Worm (Caenorhabditis elegans) whole organism, young adult: ENCODE measurements around the gene B0035.15.

Experiments
- B0019.2 ChIP-seq: fragments of 200-800 bp; sonication (Bioruptor generic); conservative IDR thresholded peaks from 2 replicates; pipeline ENCODE4 v1.3.6; 2022; ENCODE audit warnings: missing genetic modification reagents, missing genetic modification characterization, missing compliant biosample characterization
- B0035.1 ChIP-seq: sonication (generic microtip); optimal IDR thresholded peaks from 2 replicates; lab custom pipeline; 2016; ENCODE audit warnings: missing genetic modification characterization, mild to moderate bottlenecking, missing compliant biosample characterization, missing genotype, missing genetic modification reagents
- C06A6.2 ChIP-seq: fragments of 200-800 bp; sonication (Bioruptor generic); conservative IDR thresholded peaks from 2 replicates; pipeline ENCODE4 v1.3.6; 2022; ENCODE audit warnings: missing genetic modification characterization, missing compliant biosample characterization
- C17E4.6 ChIP-seq: fragments of 200-800 bp; sonication (Bioruptor generic); IDR thresholded peaks from 2 replicates; pipeline ENCODE4 v1.3.6; 2022; ENCODE audit warnings: missing genetic modification reagents, missing genetic modification characterization, missing compliant biosample characterization
- F39B2.1 ChIP-seq: fragments of 200-800 bp; sonication (Bioruptor generic); IDR thresholded peaks from 2 replicates; pipeline ENCODE4 v1.3.6; 2022; ENCODE audit warnings: missing genetic modification reagents, missing genetic modification characterization, missing compliant biosample characterization
- F49E8.2 ChIP-seq: sonication (generic microtip); optimal IDR thresholded peaks from 3 replicates; lab custom pipeline; 2017; ENCODE audit warnings: missing genetic modification characterization, mild to moderate bottlenecking, missing compliant biosample characterization, antibody characterized with exemption, moderate library complexity; ENCODE audit not compliant: insufficient read depth
- F52B5.7 ChIP-seq: sonication (generic microtip); optimal IDR thresholded peaks from 2 replicates; lab custom pipeline; 2016; ENCODE audit warnings: mild to moderate bottlenecking, missing genetic modification characterization, missing compliant biosample characterization
- F55B11.4 ChIP-seq: sonication (generic microtip); optimal IDR thresholded peaks from 2 replicates; lab custom pipeline; 2016; ENCODE audit warnings: missing compliant biosample characterization, missing genetic modification characterization, borderline replicate concordance; ENCODE audit not compliant: insufficient read depth
- K11D2.4 ChIP-seq: fragments of 200-800 bp; sonication (Bioruptor generic); IDR thresholded peaks from 2 replicates; pipeline ENCODE4 v1.3.6; 2022; ENCODE audit warnings: missing genetic modification reagents, missing genetic modification characterization, missing compliant biosample characterization
- K12H6.12 ChIP-seq: fragments of 200-800 bp; sonication (Bioruptor generic); optimal IDR thresholded peaks from 2 replicates; lab custom pipeline; 2018; ENCODE audit warnings: mild to moderate bottlenecking, missing genetic modification characterization, missing compliant biosample characterization
- T26A5.8 ChIP-seq: sonication (generic microtip); optimal IDR thresholded peaks from 2 replicates; lab custom pipeline; 2016; ENCODE audit warnings: missing genetic modification characterization, missing compliant biosample characterization
- Y53F4B.3 ChIP-seq: fragments of 200-800 bp; sonication (Bioruptor generic); IDR thresholded peaks from 2 replicates; pipeline ENCODE4 v1.3.6; 2022; ENCODE audit warnings: missing genetic modification reagents, missing genetic modification characterization, missing compliant biosample characterization
- Y53G8AR.9 ChIP-seq: fragments of 200-800 bp; sonication (Bioruptor generic); conservative IDR thresholded peaks from 2 replicates; pipeline ENCODE4 v1.3.6; 2022; ENCODE audit warnings: missing genetic modification reagents, missing genetic modification characterization, missing compliant biosample characterization
- ZK185.1 ChIP-seq: sonication (generic microtip); optimal IDR thresholded peaks from 2 replicates; lab custom pipeline; 2016; ENCODE audit warnings: mild to moderate bottlenecking, missing genetic modification characterization, missing compliant biosample characterization; ENCODE audit not compliant: poor library complexity, severe bottlenecking
- akir-1 ChIP-seq: fragments of 200-800 bp; sonication (Bioruptor generic); optimal IDR thresholded peaks from 2 replicates; lab custom pipeline; 2018; ENCODE audit warnings: mild to moderate bottlenecking, missing genetic modification characterization, moderate library complexity, missing compliant biosample characterization
- aptf-2 ChIP-seq: fragments of 200-800 bp; sonication (Bioruptor generic); conservative IDR thresholded peaks from 2 replicates; pipeline ENCODE4 v1.3.6; 2022; ENCODE audit warnings: missing genetic modification reagents, missing genetic modification characterization, missing compliant biosample characterization
- atf-7 ChIP-seq: sonication (generic microtip); optimal IDR thresholded peaks from 2 replicates; lab custom pipeline; 2017; ENCODE audit warnings: mild to moderate bottlenecking, missing genetic modification characterization, missing compliant biosample characterization
- attf-5 ChIP-seq: fragments of 200-800 bp; sonication (Bioruptor generic); optimal IDR thresholded peaks from 2 replicates; lab custom pipeline; 2018; ENCODE audit warnings: mild to moderate bottlenecking, missing genetic modification characterization, missing compliant biosample characterization
- attf-6 ChIP-seq: fragments of 200-800 bp; sonication (Bioruptor generic); IDR thresholded peaks from 2 replicates; pipeline ENCODE4 v1.3.6; 2022; ENCODE audit warnings: missing genetic modification reagents, missing genetic modification characterization, missing compliant biosample characterization
- bed-1 ChIP-seq: fragments of 200-800 bp; sonication (Bioruptor generic); IDR thresholded peaks from 2 replicates; pipeline ENCODE4 v1.3.6; 2022; ENCODE audit warnings: missing genetic modification reagents, missing genetic modification characterization, missing compliant biosample characterization
- cebp-1 ChIP-seq, 2 experiments: fragments of 200-800 bp in 1 of 2; sonication (Bioruptor generic) in 1 of 2; sonication (generic microtip) in 1 of 2; IDR thresholded peaks in 1 of 2; optimal IDR thresholded peaks in 1 of 2; 2 replicates each; pipeline versions ENCODE4 v1.3.6 to Lab custom; 2017 to 2022; ENCODE audit warnings: missing compliant biosample characterization in 2 of 2, missing genetic modification characterization in 2 of 2, mild to moderate bottlenecking in 1 of 2, missing genetic modification reagents in 1 of 2, moderate library complexity in 1 of 2
- cebp-2 ChIP-seq: fragments of 200-800 bp; sonication (Bioruptor generic); IDR thresholded peaks from 2 replicates; pipeline ENCODE4 v1.3.6; 2022; ENCODE audit warnings: missing genetic modification characterization, missing compliant biosample characterization
- ceh-100 ChIP-seq: fragments of 200-800 bp; sonication (Bioruptor generic); IDR thresholded peaks from 2 replicates; pipeline ENCODE4 v1.3.6; 2022; ENCODE audit warnings: missing genetic modification reagents, missing genetic modification characterization, missing compliant biosample characterization
- ceh-58 ChIP-seq: fragments of 200-800 bp; sonication (Bioruptor generic); IDR thresholded peaks from 2 replicates; pipeline ENCODE4 v1.3.6; 2022; ENCODE audit warnings: missing genetic modification characterization, missing compliant biosample characterization
- ceh-91 ChIP-seq: fragments of 200-800 bp; sonication (Bioruptor generic); IDR thresholded peaks from 2 replicates; pipeline ENCODE4 v1.3.6; 2022; ENCODE audit warnings: missing genetic modification reagents, missing genetic modification characterization, missing compliant biosample characterization
- chd-7 ChIP-seq: sonication (generic microtip); optimal IDR thresholded peaks from 2 replicates; lab custom pipeline; 2016; ENCODE audit warnings: mild to moderate bottlenecking, missing genetic modification characterization, moderate library complexity, missing compliant biosample characterization
- dox-1 ChIP-seq: fragments of 200-800 bp; sonication (Bioruptor generic); IDR thresholded peaks from 2 replicates; pipeline ENCODE4 v1.3.6; 2022; ENCODE audit warnings: missing genetic modification reagents, missing genetic modification characterization, missing compliant biosample characterization
- egl-44 ChIP-seq: fragments of 200-800 bp; sonication (Bioruptor generic); IDR thresholded peaks from 2 replicates; pipeline ENCODE4 v1.3.6; 2022; ENCODE audit warnings: missing genetic modification reagents, missing genetic modification characterization, missing compliant biosample characterization
- egrh-3 ChIP-seq: fragments of 200-800 bp; sonication (Bioruptor generic); IDR thresholded peaks from 2 replicates; pipeline ENCODE4 v1.3.6; 2022; ENCODE audit warnings: missing genetic modification reagents, missing genetic modification characterization, missing compliant biosample characterization
- him-1 ChIP-seq: sonication (generic microtip); optimal IDR thresholded peaks from 2 replicates; lab custom pipeline; 2016; ENCODE audit warnings: missing genotype, missing genetic modification reagents, missing genetic modification characterization, missing compliant biosample characterization
- hmg-20 ChIP-seq: fragments of 200-800 bp; sonication (Bioruptor generic); IDR thresholded peaks from 2 replicates; pipeline ENCODE4 v1.3.6; 2022; ENCODE audit warnings: missing genetic modification reagents, missing genetic modification characterization, missing compliant biosample characterization
- lin-26 ChIP-seq: fragments of 200-800 bp; sonication (Bioruptor generic); IDR thresholded peaks from 2 replicates; pipeline ENCODE4 v1.3.6; 2022; ENCODE audit warnings: missing genetic modification reagents, missing genetic modification characterization, missing compliant biosample characterization
- lin-35 ChIP-seq, 3 experiments: fragments of 150-350 bp in 2 of 3; sonication (generic microtip) in 1 of 3; optimal IDR thresholded peaks; 2 replicates each; lab custom pipeline; 2014 to 2018; ENCODE audit warnings: missing biosample characterization in 3 of 3, missing genetic modification characterization in 3 of 3, missing genetic modification reagents in 3 of 3
- lin-54 ChIP-seq: fragments of 200-800 bp; sonication (Bioruptor generic); optimal IDR thresholded peaks from 2 replicates; lab custom pipeline; 2018; ENCODE audit warnings: mild to moderate bottlenecking, missing genetic modification characterization, missing compliant biosample characterization
- madf-3 ChIP-seq: fragments of 200-800 bp; sonication (Bioruptor generic); IDR thresholded peaks from 2 replicates; pipeline ENCODE4 v1.3.6; 2022; ENCODE audit warnings: missing genetic modification reagents, missing genetic modification characterization, missing compliant biosample characterization
- mcd-1 ChIP-seq: fragments of 200-800 bp; sonication (Bioruptor generic); IDR thresholded peaks from 2 replicates; pipeline ENCODE4 v1.3.6; 2022; ENCODE audit warnings: missing genetic modification reagents, missing genetic modification characterization, missing compliant biosample characterization
- mes-4 ChIP-seq: sonication (generic microtip); optimal IDR thresholded peaks from 2 replicates; lab custom pipeline; 2016; ENCODE audit warnings: missing genotype, missing genetic modification characterization, missing compliant biosample characterization
- nfya-1 ChIP-seq: sonication (generic microtip); optimal IDR thresholded peaks from 2 replicates; lab custom pipeline; 2017; ENCODE audit warnings: antibody characterized with exemption, missing compliant biosample characterization, missing genetic modification characterization, borderline replicate concordance; ENCODE audit not compliant: insufficient read depth
- nfyb-1 ChIP-seq: fragments of 200-800 bp; sonication (Bioruptor generic); IDR thresholded peaks from 2 replicates; pipeline ENCODE4 v1.3.6; 2022; ENCODE audit warnings: missing genetic modification reagents, missing genetic modification characterization, missing compliant biosample characterization
- pha-4 ChIP-seq: fragments of 150-350 bp; sonication (generic microtip); optimal IDR thresholded peaks from 2 replicates; lab custom pipeline; 2014; ENCODE audit warnings: missing biosample characterization, missing genetic modification reagents, missing genetic modification characterization
- rcor-1 ChIP-seq: fragments of 200-800 bp; sonication (Bioruptor generic); IDR thresholded peaks from 2 replicates; pipeline ENCODE4 v1.3.6; 2022; ENCODE audit warnings: missing genetic modification reagents, missing genetic modification characterization, missing compliant biosample characterization
- sdz-38 ChIP-seq: sonication (generic microtip); optimal IDR thresholded peaks from 2 replicates; lab custom pipeline; 2016; ENCODE audit warnings: missing genotype, missing genetic modification characterization, missing compliant biosample characterization
- sea-2 ChIP-seq: fragments of 200-800 bp; sonication (Bioruptor generic); IDR thresholded peaks from 2 replicates; pipeline ENCODE4 v1.3.6; 2022; ENCODE audit warnings: missing genetic modification characterization, missing compliant biosample characterization
- snpc-3.4 ChIP-seq: sonication (generic microtip); optimal IDR thresholded peaks from 2 replicates; lab custom pipeline; 2017; ENCODE audit warnings: missing genetic modification characterization, mild to moderate bottlenecking, missing compliant biosample characterization, antibody characterized with exemption, moderate library complexity, missing genotype, missing genetic modification reagents
- tbp1 ChIP-seq: fragments of 200-800 bp; sonication (Bioruptor generic); optimal IDR thresholded peaks from 2 replicates; lab custom pipeline; 2018; ENCODE audit warnings: mild to moderate bottlenecking, missing genetic modification characterization, missing compliant biosample characterization
- unc-62 ChIP-seq: fragments of 150-350 bp; optimal IDR thresholded peaks from 2 replicates; lab custom pipeline; 2014; ENCODE audit warnings: missing biosample characterization, missing genetic modification reagents, missing genetic modification characterization
- xnd-1 ChIP-seq: sonication (generic microtip); optimal IDR thresholded peaks from 2 replicates; lab custom pipeline; 2016; ENCODE audit warnings: missing genotype, missing genetic modification reagents, missing genetic modification characterization, missing compliant biosample characterization
- zim-3 ChIP-seq: sonication (generic microtip); optimal IDR thresholded peaks from 2 replicates; lab custom pipeline; 2017; ENCODE audit warnings: mild to moderate bottlenecking, missing genetic modification characterization, moderate library complexity, missing compliant biosample characterization

The B0035.15 gene

DNA sequence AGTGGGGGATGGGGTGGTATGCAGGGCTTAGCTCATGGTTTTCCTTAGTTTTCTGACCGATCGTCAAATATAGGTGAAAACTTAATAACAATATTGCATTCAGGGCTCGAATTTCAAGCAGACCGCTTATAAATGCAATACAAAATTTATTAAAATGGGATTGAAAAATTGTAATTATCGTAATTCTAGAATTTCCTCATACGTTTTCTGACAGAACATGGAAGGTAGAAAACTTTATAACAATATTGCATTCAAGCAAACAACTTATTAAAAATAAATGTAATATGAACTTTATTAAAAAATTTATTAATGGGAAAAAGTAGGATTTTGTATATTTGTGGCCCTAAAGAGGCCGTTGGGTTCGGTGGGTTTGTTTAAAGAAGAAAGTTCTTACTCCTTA is 25.6 kb upstream of the B0035.15 start (continued):
- no peak for TF ChIP-seq atf-7 (tag; lab: Kevin White, UChicago)
- 0 out of 2 replicates have a peak, but pooled peaks have one; percentile 57 for TF ChIP-seq Y53G8AR.9
- TF ChIP-seq C17E4.6 (GFP tag; lab: Robert Waterston, UW): 0 out of 2 replicates have a peak, but pooled peaks have one; percentile 7
- TF ChIP-seq chd-7 (tag; lab: Kevin White, UChicago): no peak
- TF ChIP-seq dox-1 (GFP tag; lab: Robert Waterston, UW): peak; percentile 64; the same call in 1 of the 2 replicates
- peak; percentile 26 for TF ChIP-seq mes-4
- no peak for TF ChIP-seq lin-54 (GFP tag; lab: Kevin White, UChicago)
- no peak for TF ChIP-seq cebp-1 (GFP tag; IDR thresholded peaks at IDR 0.05; lab: Robert Waterston, UW)
- TF ChIP-seq cebp-1 (tag; optimal IDR thresholded peaks at IDR 0.05; lab: Kevin White, UChicago): no peak
- no peak for TF ChIP-seq ceh-58
- no peak for TF ChIP-seq Y53F4B.3 (GFP tag; lab: Robert Waterston, UW)
- no peak for TF ChIP-seq ZK185.1 (tag; lab: Kevin White, UChicago)
- no peak for TF ChIP-seq hmg-20
- no peak for TF ChIP-seq egrh-3 (GFP tag; lab: Robert Waterston, UW)
- no peak for TF ChIP-seq unc-62 (GFP tag; lab: Kevin White, UChicago)
- no peak for TF ChIP-seq ceh-91
- TF ChIP-seq sdz-38 (tag; lab: Kevin White, UChicago): no peak
- TF ChIP-seq attf-6: peak; percentile 71; the same call in 1 of the 2 replicates
- TF ChIP-seq F39B2.1 (GFP tag; lab: Robert Waterston, UW): 0 out of 2 replicates have a peak, but pooled peaks have one; percentile 17
- TF ChIP-seq tbp1 (GFP tag; lab: Kevin White, UChicago): no peak
- no peak for TF ChIP-seq K11D2.4 (GFP tag; lab: Robert Waterston, UW)
- no peak for TF ChIP-seq attf-5 (GFP tag; lab: Kevin White, UChicago)
- TF ChIP-seq bed-1 (GFP tag; lab: Robert Waterston, UW): no peak
- no peak for TF ChIP-seq B0019.2 (GFP tag; lab: Robert Waterston, UW)
- no peak for TF ChIP-seq pha-4 (tag; lab: Kevin White, UChicago)
- TF ChIP-seq nfya-1: no peak
- no peak for TF ChIP-seq F55B11.4
- no peak for TF ChIP-seq sea-2 (GFP tag; lab: Robert Waterston, UW)
- no peak for TF ChIP-seq F52B5.7 (tag; lab: Kevin White, UChicago)
- peak; percentile 79 for TF ChIP-seq lin-26 (GFP tag; lab: Robert Waterston, UW)
- no peak for TF ChIP-seq cebp-2 (GFP tag; lab: Robert Waterston, UW)
- TF ChIP-seq aptf-2: no peak
- TF ChIP-seq him-1 (tag; lab: Kevin White, UChicago): peak; percentile 74
- peak; percentile 68 for TF ChIP-seq rcor-1 (GFP tag; lab: Robert Waterston, UW)
- TF ChIP-seq nfyb-1 (GFP tag; lab: Robert Waterston, UW): no peak
- peak; percentile 65; the same call in 1 of the 2 replicates for TF ChIP-seq egl-44
- TF ChIP-seq madf-3 (GFP tag; lab: Robert Waterston, UW): no peak
- TF ChIP-seq lin-35 (GFP tag; optimal IDR thresholded peaks at IDR 0.05; lab: Kevin White, UChicago): no peak
- TF ChIP-seq T26A5.8 (tag; lab: Kevin White, UChicago): no peak
- TF ChIP-seq ceh-100: 0 out of 2 replicates have a peak, but pooled peaks have one; percentile 27
- TF ChIP-seq K12H6.12: no peak
- TF ChIP-seq xnd-1 (tag; lab: Kevin White, UChicago): no peak
- no peak for TF ChIP-seq akir-1 (GFP tag; lab: Kevin White, UChicago)
- TF ChIP-seq zim-3 (tag; lab: Kevin White, UChicago): no peak
- TF ChIP-seq snpc-3.4 (tag; lab: Kevin White, UChicago): peak; percentile 7
- TF ChIP-seq mcd-1 (GFP tag; lab: Robert Waterston, UW): 0 out of 2 replicates have a peak, but pooled peaks have one; percentile 18
- TF ChIP-seq B0035.1 (tag; lab: Kevin White, UChicago): no peak
- TF ChIP-seq F49E8.2 (tag; lab: Kevin White, UChicago): peak; percentile 4
- TF ChIP-seq C06A6.2: no peak
